Worm (Caenorhabditis elegans) whole organism, young adult: ENCODE results near the gene dbl-1.

Experiments
- C17E4.6 ChIP-seq: fragments of 200-800 bp; sonication (Bioruptor generic); IDR thresholded peaks from 2 replicates; pipeline ENCODE4 v1.3.6; 2022; ENCODE audit warnings: missing genetic modification reagents, missing genetic modification characterization, missing compliant biosample characterization
- F39B2.1 ChIP-seq: fragments of 200-800 bp; sonication (Bioruptor generic); IDR thresholded peaks from 2 replicates; pipeline ENCODE4 v1.3.6; 2022; ENCODE audit warnings: missing genetic modification reagents, missing genetic modification characterization, missing compliant biosample characterization
- bed-2 ChIP-seq: fragments of 200-800 bp; sonication (Bioruptor generic); IDR thresholded peaks from 2 replicates; pipeline ENCODE4 v1.3.6; 2022; ENCODE audit warnings: missing genetic modification reagents, missing genetic modification characterization, missing compliant biosample characterization
- ceh-58 ChIP-seq: fragments of 200-800 bp; sonication (Bioruptor generic); IDR thresholded peaks from 2 replicates; pipeline ENCODE4 v1.3.6; 2022; ENCODE audit warnings: missing genetic modification characterization, missing compliant biosample characterization
- efl-1 ChIP-seq: fragments of 150-350 bp; optimal IDR thresholded peaks from 2 replicates; lab custom pipeline; 2014; ENCODE audit warnings: missing biosample characterization, missing genetic modification reagents, missing genetic modification characterization
- him-1 ChIP-seq: sonication (generic microtip); optimal IDR thresholded peaks from 2 replicates; lab custom pipeline; 2016; ENCODE audit warnings: missing genotype, missing genetic modification reagents, missing genetic modification characterization, missing compliant biosample characterization
- mel-28 ChIP-seq: sonication (generic microtip); optimal IDR thresholded peaks from 2 replicates; lab custom pipeline; 2016; ENCODE audit warnings: borderline replicate concordance, mild to moderate bottlenecking, missing genetic modification characterization, missing compliant biosample characterization
- nfya-1 ChIP-seq: sonication (generic microtip); optimal IDR thresholded peaks from 2 replicates; lab custom pipeline; 2017; ENCODE audit warnings: antibody characterized with exemption, missing compliant biosample characterization, missing genetic modification characterization, borderline replicate concordance; ENCODE audit not compliant: insufficient read depth
- nhr-80 ChIP-seq: sonication (generic microtip); optimal IDR thresholded peaks from 2 replicates; lab custom pipeline; 2016; ENCODE audit warnings: missing genetic modification characterization, missing compliant biosample characterization
- snpc-1.1 ChIP-seq: sonication (generic microtip); optimal IDR thresholded peaks from 2 replicates; lab custom pipeline; 2017; ENCODE audit warnings: missing genetic modification characterization, mild to moderate bottlenecking, missing compliant biosample characterization, antibody characterized with exemption, moderate library complexity, missing genotype, missing genetic modification reagents; ENCODE audit not compliant: insufficient read depth
- zfh-2 ChIP-seq: fragments of 200-800 bp; sonication (Bioruptor generic); conservative IDR thresholded peaks from 2 replicates; pipeline ENCODE4 v1.3.6; 2022; ENCODE audit warnings: missing genetic modification reagents, missing genetic modification characterization, missing compliant biosample characterization

Gene dbl-1

DNA sequence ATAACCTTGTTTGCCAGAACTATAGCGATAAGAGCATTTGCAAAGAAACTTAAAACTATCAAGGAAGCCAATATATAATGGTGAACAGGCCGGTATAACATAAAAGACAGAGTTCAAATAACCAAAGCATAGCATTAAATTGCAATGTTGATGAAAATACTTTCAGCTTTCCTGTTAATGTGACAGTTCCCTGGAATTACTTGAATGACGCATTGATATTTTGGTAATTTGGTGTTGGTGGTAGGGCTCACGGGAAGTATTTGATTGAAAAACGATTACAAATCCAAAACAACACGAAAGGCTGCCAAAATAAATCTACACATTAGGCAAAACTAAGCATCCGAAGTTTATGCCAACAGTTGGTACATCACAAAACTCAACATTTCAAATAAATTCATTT, 51.0 kb downstream of the dbl-1 start, which contains the start of gene dmsr-16:
Gene dmsr-16, minus strand, starts transcription at position 101 of the 400 bp plus-strand sequence.
- TF ChIP-seq F39B2.1 (no peak), him-1 (no peak), ceh-58 (GFP tag; lab: Robert Waterston, UW) (no peak), nhr-80 (tag; lab: Kevin White, UChicago) (no peak), efl-1 (no peak), mel-28 (tag; lab: Kevin White, UChicago) (no peak), snpc-1.1 (tag; lab: Kevin White, UChicago) (no peak), C17E4.6 (GFP tag; lab: Robert Waterston, UW) (no peak), bed-2 (no peak), nfya-1 (tag; lab: Kevin White, UChicago) (no peak), zfh-2 (GFP tag; lab: Robert Waterston, UW) (no peak)
